Worm (Caenorhabditis elegans): ENCODE data around the gene tos-1.
A peak's percentile ranks its signal among the peaks of the same experiment; 100 is the strongest.

ce11 chrV:9343629-9344624, at the start of gene tos-1:
- TF ChIP-seq lsy-12 (tag; optimal IDR thresholded peaks at IDR 0.05): peak; percentile 99
- peak; percentile 53 for TF ChIP-seq snpc-4 (tag; optimal IDR thresholded peaks at IDR 0.05)
- TF ChIP-seq ztf-11 (tag; optimal IDR thresholded peaks at IDR 0.05): peak; percentile 7
- peak; percentile 47 for TF ChIP-seq ZK546.5 (tag; optimal IDR thresholded peaks at IDR 0.05)
- peak; percentile 98 for TF ChIP-seq pha-4 (tag; optimal IDR thresholded peaks at IDR 0.05)
- TF ChIP-seq ama-1 (optimal IDR thresholded peaks at IDR 0.05): peak; percentile 100
- TF ChIP-seq tbx-2 (tag; optimal IDR thresholded peaks at IDR 0.05): peak; percentile 94
- peak; percentile 75 for TF ChIP-seq egl-27 (tag; optimal IDR thresholded peaks at IDR 0.05)
- peak; percentile 76 for TF ChIP-seq pqm-1 (tag; optimal IDR thresholded peaks at IDR 0.05)
- TF ChIP-seq elt-1 (tag; optimal IDR thresholded peaks at IDR 0.05): peak; percentile 43
- TF ChIP-seq aly-2 (tag; optimal IDR thresholded peaks at IDR 0.05): no peak
- peak; percentile 90 for TF ChIP-seq nfya-1 (tag; optimal IDR thresholded peaks at IDR 0.05; ENCODE audit: insufficient read depth)
- TF ChIP-seq ceh-28 (tag; optimal IDR thresholded peaks at IDR 0.05): peak; percentile 95
- TF ChIP-seq elt-2 (tag; optimal IDR thresholded peaks at IDR 0.05): peak; percentile 93

Data from whole organism, L3 larva.